Fruit fly (Drosophila melanogaster): ENCODE data around the gene Ca-beta.

Gene Ca-beta

DNA sequence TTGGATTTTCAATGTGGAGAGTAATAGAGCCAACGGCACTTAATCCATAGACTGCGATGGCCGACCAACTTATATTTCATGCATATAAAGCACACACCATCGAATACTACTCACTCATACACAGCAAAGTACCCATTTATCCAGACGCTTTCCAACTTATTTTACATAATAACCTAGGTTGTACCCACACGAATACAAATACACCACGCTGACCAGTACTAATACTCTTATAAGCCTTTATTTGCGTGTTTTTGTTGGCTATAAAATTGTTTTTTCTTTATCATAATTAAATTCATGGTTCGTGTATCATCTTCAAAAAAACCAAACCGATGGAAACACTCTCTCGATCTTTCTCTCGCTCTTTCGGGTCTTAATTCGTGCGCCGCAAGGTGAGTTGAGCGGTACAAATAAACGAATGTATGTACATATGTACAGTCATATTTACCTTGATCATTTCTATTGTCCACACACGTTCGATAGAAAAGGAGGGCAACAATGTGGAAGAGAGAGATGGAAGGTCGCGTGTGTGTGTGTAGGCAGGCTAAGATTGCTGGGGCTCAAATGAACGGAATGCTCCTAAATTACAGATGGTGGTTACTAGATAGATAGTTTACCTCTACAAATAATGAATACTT, 3.4 kb upstream of the Ca-beta start (continued):
- TF ChIP-seq CG11398 (GFP tag; optimal IDR thresholded peaks at IDR 0.05) (peak; percentile 16), hkb (optimal IDR thresholded peaks at IDR 0.05) (no peak), hkb (GFP tag; IDR thresholded peaks at IDR 0.05) (peak; percentile 47; the same call in 1 of the 2 replicates), CG12104 (GFP tag; optimal IDR thresholded peaks at IDR 0.05) (no peak), Six4 (GFP tag; optimal IDR thresholded peaks at IDR 0.05) (peak; percentile 24), trem (tag; optimal IDR thresholded peaks at IDR 0.05) (no peak), CG4854 (GFP tag; optimal IDR thresholded peaks at IDR 0.05) (no peak), CG34422 (GFP tag; IDR thresholded peaks at IDR 0.05) (no peak), CG1603 (tag; optimal IDR thresholded peaks at IDR 0.05) (peak; percentile 62), CG13894 (tag; optimal IDR thresholded peaks at IDR 0.05) (no peak), lilli (GFP tag; optimal IDR thresholded peaks at IDR 0.05) (no peak), Poxn (GFP tag; IDR thresholded peaks at IDR 0.05) (no peak), CG4730 (GFP tag; IDR thresholded peaks at IDR 0.05) (no peak), CG10654 (GFP tag; optimal IDR thresholded peaks at IDR 0.05) (peak; percentile 2), vfl (GFP tag; optimal IDR thresholded peaks at IDR 0.05) (no peak), CG14710 (tag; optimal IDR thresholded peaks at IDR 0.05) (peak; percentile 38), grn (GFP tag; optimal IDR thresholded peaks at IDR 0.05) (peak; percentile 41), CG11504 (tag; optimal IDR thresholded peaks at IDR 0.05) (peak; percentile 4), CG4282 (GFP tag; optimal IDR thresholded peaks at IDR 0.05) (no peak), CG12236 (GFP tag; optimal IDR thresholded peaks at IDR 0.05) (peak; percentile 20), sisA (GFP tag; IDR thresholded peaks at IDR 0.05) (no peak), CG4328 (GFP tag; optimal IDR thresholded peaks at IDR 0.05) (peak; percentile 8), disco-r (GFP tag; optimal IDR thresholded peaks at IDR 0.05) (no peak), CG5180 (GFP tag; optimal IDR thresholded peaks at IDR 0.05) (peak; percentile 95), prd (optimal IDR thresholded peaks at IDR 0.05) (no peak), prd (GFP tag; IDR thresholded peaks at IDR 0.05) (0 out of 3 replicates have a peak, but pooled peaks have one; percentile 25), CG4404 (GFP tag; IDR thresholded peaks at IDR 0.05) (no peak), gfzf (GFP tag; optimal IDR thresholded peaks at IDR 0.05) (no peak), ac (GFP tag; optimal IDR thresholded peaks at IDR 0.05) (peak; percentile 64), CG2712 (tag; optimal IDR thresholded peaks at IDR 0.05) (no peak), ap (GFP tag; IDR thresholded peaks at IDR 0.05) (no peak), crp (GFP tag; optimal IDR thresholded peaks at IDR 0.05) (no peak), CG42726 (GFP tag; IDR thresholded peaks at IDR 0.05; ENCODE audit: partially characterized antibody) (no peak), cato (GFP tag; optimal IDR thresholded peaks at IDR 0.05; ENCODE audit: borderline replicate concordance) (no peak), CG2875 (GFP tag; optimal IDR thresholded peaks at IDR 0.05) (peak; percentile 36), CG17359 (tag; optimal IDR thresholded peaks at IDR 0.05) (no peak), Mad (GFP tag; optimal IDR thresholded peaks at IDR 0.05) (no peak), Hr3 (GFP tag; optimal IDR thresholded peaks at IDR 0.05) (no peak), amos (GFP tag; IDR thresholded peaks at IDR 0.05; ENCODE audit: partially characterized antibody) (no peak), NC2α (GFP tag; optimal IDR thresholded peaks at IDR 0.05) (no peak), Blimp-1 (GFP tag; optimal IDR thresholded peaks at IDR 0.05) (peak; percentile 14), CG2678 (tag; optimal IDR thresholded peaks at IDR 0.05) (peak; percentile 5), psq (GFP tag; optimal IDR thresholded peaks at IDR 0.05) (peak; percentile 11), pfk (GFP tag; optimal IDR thresholded peaks at IDR 0.05) (no peak), Nf-YC (tag; optimal IDR thresholded peaks at IDR 0.05) (peak; percentile 71), odd (GFP tag; optimal IDR thresholded peaks at IDR 0.05) (peak; percentile 52), Xrp1 (GFP tag; IDR thresholded peaks at IDR 0.05) (peak; percentile 68), CG3726 (GFP tag; IDR thresholded peaks at IDR 0.05) (no peak), abd-A (tag; optimal IDR thresholded peaks at IDR 0.05) (peak; percentile 74), Aef1 (GFP tag; IDR thresholded peaks at IDR 0.05) (no peak), CrebB (tag; optimal IDR thresholded peaks at IDR 0.05) (peak; percentile 18)
